Worm (Caenorhabditis elegans) whole organism, young adult: ENCODE measurements around the gene EGAP1.5.

Experiments used
- T07F8.4 ChIP-seq: sonication (generic microtip); optimal IDR thresholded peaks from 2 replicates; lab custom pipeline; 2016; ENCODE audit warnings: mild to moderate bottlenecking, missing genetic modification characterization, moderate library complexity, missing compliant biosample characterization
- T26A5.8 ChIP-seq: sonication (generic microtip); optimal IDR thresholded peaks from 2 replicates; lab custom pipeline; 2016; ENCODE audit warnings: missing genetic modification characterization, missing compliant biosample characterization
- Y67H2A.10 ChIP-seq: fragments of 200-800 bp; sonication (Bioruptor generic); conservative IDR thresholded peaks from 2 replicates; pipeline ENCODE4 v1.3.6; 2022; ENCODE audit warnings: missing genetic modification reagents, missing genetic modification characterization, missing compliant biosample characterization
- ZK185.1 ChIP-seq: sonication (generic microtip); optimal IDR thresholded peaks from 2 replicates; lab custom pipeline; 2016; ENCODE audit warnings: mild to moderate bottlenecking, missing genetic modification characterization, missing compliant biosample characterization; ENCODE audit not compliant: poor library complexity, severe bottlenecking
- aptf-2 ChIP-seq: fragments of 200-800 bp; sonication (Bioruptor generic); conservative IDR thresholded peaks from 2 replicates; pipeline ENCODE4 v1.3.6; 2022; ENCODE audit warnings: missing genetic modification reagents, missing genetic modification characterization, missing compliant biosample characterization
- bed-2 ChIP-seq: fragments of 200-800 bp; sonication (Bioruptor generic); IDR thresholded peaks from 2 replicates; pipeline ENCODE4 v1.3.6; 2022; ENCODE audit warnings: missing genetic modification reagents, missing genetic modification characterization, missing compliant biosample characterization
- ceh-100 ChIP-seq: fragments of 200-800 bp; sonication (Bioruptor generic); IDR thresholded peaks from 2 replicates; pipeline ENCODE4 v1.3.6; 2022; ENCODE audit warnings: missing genetic modification reagents, missing genetic modification characterization, missing compliant biosample characterization
- ceh-91 ChIP-seq: fragments of 200-800 bp; sonication (Bioruptor generic); IDR thresholded peaks from 2 replicates; pipeline ENCODE4 v1.3.6; 2022; ENCODE audit warnings: missing genetic modification reagents, missing genetic modification characterization, missing compliant biosample characterization
- dpff-1 ChIP-seq: sonication (generic microtip); optimal IDR thresholded peaks from 2 replicates; lab custom pipeline; 2017; ENCODE audit warnings: mild to moderate bottlenecking, missing genetic modification characterization, missing compliant biosample characterization
- gei-17 ChIP-seq: fragments of 200-800 bp; sonication (Bioruptor generic); optimal IDR thresholded peaks from 2 replicates; lab custom pipeline; 2018; ENCODE audit warnings: mild to moderate bottlenecking, missing genetic modification characterization, missing compliant biosample characterization
- pha-4 ChIP-seq: fragments of 150-350 bp; sonication (generic microtip); optimal IDR thresholded peaks from 2 replicates; lab custom pipeline; 2014; ENCODE audit warnings: missing biosample characterization, missing genetic modification reagents, missing genetic modification characterization
- rec-8 ChIP-seq, 2 experiments: sonication (generic microtip); optimal IDR thresholded peaks; 2 replicates each; lab custom pipeline; 2016; ENCODE audit warnings: mild to moderate bottlenecking in 2 of 2, missing genetic modification characterization in 2 of 2, missing genetic modification reagents in 2 of 2, missing genotype in 2 of 2, missing biosample characterization in 1 of 2, missing compliant biosample characterization in 1 of 2, moderate library complexity in 1 of 2
- rpc-1 ChIP-seq, 2 experiments: fragments of 150-350 bp in 1 of 2; sonication (generic microtip) in 1 of 2; optimal IDR thresholded peaks; 2 replicates each; lab custom pipeline; 2014 to 2018; ENCODE audit warnings: missing biosample characterization in 1 of 2, missing genetic modification characterization in 1 of 2, missing genetic modification reagents in 1 of 2, missing genotype in 1 of 2
- unc-62 ChIP-seq: fragments of 150-350 bp; optimal IDR thresholded peaks from 2 replicates; lab custom pipeline; 2014; ENCODE audit warnings: missing biosample characterization, missing genetic modification reagents, missing genetic modification characterization

- TF ChIP-seq ZK185.1 (tag; lab: Kevin White, UChicago) = no peak
- no peak for TF ChIP-seq gei-17
- TF ChIP-seq Y67H2A.10 (GFP tag; lab: Robert Waterston, UW) = no peak
- no peak for TF ChIP-seq bed-2 (GFP tag; lab: Robert Waterston, UW)
- TF ChIP-seq ceh-100 (GFP tag; lab: Robert Waterston, UW) = no peak
- no peak for TF ChIP-seq dpff-1 (tag; lab: Kevin White, UChicago)
- no peak for TF ChIP-seq aptf-2 (GFP tag; lab: Robert Waterston, UW)
- TF ChIP-seq unc-62 = no peak
- no peak for TF ChIP-seq ceh-91 (GFP tag; lab: Robert Waterston, UW)
- no peak for TF ChIP-seq pha-4 (tag; lab: Kevin White, UChicago)
- TF ChIP-seq rpc-1 (optimal IDR thresholded peaks at IDR 0.05; lab: Kevin White, UChicago) = no peak
- no peak for TF ChIP-seq rpc-1 (tag; optimal IDR thresholded peaks at IDR 0.05; lab: Kevin White, UChicago)
- TF ChIP-seq T07F8.4 (tag; lab: Kevin White, UChicago) = no peak
- TF ChIP-seq rec-8 (tag; optimal IDR thresholded peaks at IDR 0.05; lab: Kevin White, UChicago) = no peak
- TF ChIP-seq T26A5.8 (tag; lab: Kevin White, UChicago) = no peak
Measured at ce11 chrIII:5965368-5965767, 33.8 kb downstream of the EGAP1.5 start.
